Worm (Caenorhabditis elegans): ENCODE results near the gene aqp-1.

ce11 chrII:7187110-7187509 lies 51.0 kb downstream of the aqp-1 start, which contains the start of gene C27H5.6:
- TF ChIP-seq klf-2 (GFP tag; conservative IDR thresholded peaks at IDR 0.05) (no peak), cog-1 (tag; optimal IDR thresholded peaks at IDR 0.05) (no peak), flt-1 (GFP tag; IDR thresholded peaks at IDR 0.05) (no peak), T22C8.4 (GFP tag; IDR thresholded peaks at IDR 0.05) (no peak), med-1 (GFP tag; optimal IDR thresholded peaks at IDR 0.05; ENCODE audit: insufficient read depth) (no peak)
